Fruit fly (Drosophila melanogaster) whole organism, larva: Measurements from ENCODE around the gene geko.

Source experiments
- noc ChIP-seq: fragments of 200-800 bp; sonication (Bioruptor generic); optimal IDR thresholded peaks from 3 replicates; lab custom pipeline; 2019; ENCODE audit warnings: missing biosample characterization, mild to moderate bottlenecking, missing genetic modification characterization, moderate library complexity

geko gene

DNA sequence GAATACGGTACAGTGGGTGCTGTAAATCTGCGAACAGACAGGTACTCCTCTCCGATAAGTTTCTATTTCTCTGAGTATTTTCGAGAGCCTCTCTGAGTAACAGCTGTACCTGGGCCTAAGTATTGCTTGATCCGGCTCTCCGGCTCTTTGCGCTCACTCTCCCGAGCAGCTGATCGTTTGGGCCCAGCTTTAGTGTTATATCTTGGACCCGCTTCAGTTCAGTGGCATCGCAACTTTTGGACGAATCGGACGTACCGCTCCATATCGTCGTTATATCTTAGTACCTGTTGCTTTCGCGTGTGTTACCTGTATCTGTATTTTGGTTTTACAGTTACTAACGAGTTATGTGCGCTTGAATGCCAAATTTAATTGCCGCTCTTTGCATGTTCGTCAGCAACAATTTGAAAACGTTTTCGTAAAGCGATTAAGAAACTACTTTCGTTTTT, at the start of gene geko:
Gene geko (plus strand): TSS at position 219 of the 446 bp plus-strand sequence.
- no peak for TF ChIP-seq noc (tag; lab: Kevin White, UChicago)

DNA sequence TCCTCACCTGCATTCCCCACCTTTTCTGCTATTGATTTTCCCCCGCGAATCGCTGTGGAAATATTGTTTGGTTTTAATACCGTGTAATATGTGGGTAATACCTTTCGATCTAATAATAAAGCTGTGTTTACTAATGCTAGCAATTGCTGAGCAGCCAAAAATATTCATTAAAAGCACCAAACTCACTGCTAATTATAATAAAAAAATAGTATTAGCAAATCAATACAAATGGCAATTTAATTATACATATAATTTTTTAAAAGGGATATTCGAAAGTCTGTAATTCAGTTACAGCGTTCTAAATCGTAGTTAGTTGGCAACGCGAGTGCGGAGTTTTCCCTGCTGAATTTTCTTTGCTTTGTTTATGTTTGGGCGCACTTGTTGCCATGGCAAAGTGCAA, 45.3 kb upstream of the geko start:
- TF ChIP-seq noc (tag; lab: Kevin White, UChicago): no peak

DNA sequence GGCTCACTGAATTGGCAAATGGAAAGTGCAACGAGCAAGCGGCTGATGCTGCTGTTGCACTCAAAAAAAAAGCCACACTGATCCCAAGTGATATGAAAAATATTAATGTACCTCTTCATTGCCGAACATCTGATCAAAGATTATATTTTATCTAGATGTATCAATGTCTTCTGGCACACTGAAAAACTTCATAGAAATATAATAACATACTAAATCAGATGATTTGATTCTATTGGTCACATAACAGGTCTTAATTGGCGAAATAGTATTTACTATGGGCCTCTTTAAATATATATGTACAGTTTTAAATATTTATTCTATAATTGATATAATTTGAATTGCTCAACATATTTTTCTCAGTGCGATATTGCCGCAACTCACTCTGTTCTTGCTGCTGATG, 42.5 kb upstream of the geko start:
- no peak for TF ChIP-seq noc (tag; lab: Kevin White, UChicago)

DNA sequence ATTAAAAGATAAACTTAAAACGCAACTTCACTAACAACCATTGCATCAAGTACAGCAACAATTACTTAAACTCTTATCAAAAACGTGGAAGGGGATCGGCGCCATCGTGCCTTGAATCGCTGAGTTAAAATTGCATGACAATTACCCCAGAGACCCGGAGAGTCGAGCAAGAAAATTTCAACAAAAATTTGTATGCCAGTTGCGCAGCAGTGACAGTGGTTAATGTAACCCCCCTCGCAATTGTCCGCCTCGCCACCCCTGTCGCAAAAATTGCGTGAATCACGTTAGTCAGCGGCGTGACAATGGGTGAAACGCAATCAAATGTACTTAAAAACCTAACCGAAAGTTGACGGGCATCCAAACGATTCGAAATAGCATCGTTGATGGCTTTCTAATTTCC, 39.5 kb upstream of the geko start:
- no peak for TF ChIP-seq noc (tag; lab: Kevin White, UChicago)

DNA sequence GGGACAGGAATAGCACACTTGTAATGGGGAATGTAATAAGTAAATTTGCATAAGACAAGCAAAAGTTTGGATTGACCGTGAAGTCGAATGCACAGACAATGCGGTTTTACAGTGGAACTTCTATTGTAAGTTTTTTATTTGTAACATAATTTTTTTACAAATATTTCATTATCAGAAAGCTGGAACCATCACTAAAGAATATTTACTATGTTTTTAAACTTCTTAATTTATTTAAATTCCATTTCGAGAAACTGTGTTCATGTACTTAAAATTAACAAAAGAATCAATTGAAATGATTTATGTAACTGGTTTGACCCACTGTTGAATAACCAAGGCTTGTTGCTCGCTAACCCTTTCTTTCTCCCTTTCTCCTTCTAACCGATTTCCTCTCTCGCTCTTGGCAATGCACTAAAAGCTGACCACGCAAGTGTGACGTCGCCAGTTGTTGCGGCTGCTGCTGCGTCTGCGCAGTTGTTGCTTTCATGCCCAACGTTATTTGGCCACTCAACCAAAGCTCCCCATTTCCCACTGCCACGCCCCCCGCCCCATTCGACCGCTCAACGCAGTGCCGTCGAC, 37.7 kb upstream of the geko start:
- no peak for TF ChIP-seq noc (tag; lab: Kevin White, UChicago)

DNA sequence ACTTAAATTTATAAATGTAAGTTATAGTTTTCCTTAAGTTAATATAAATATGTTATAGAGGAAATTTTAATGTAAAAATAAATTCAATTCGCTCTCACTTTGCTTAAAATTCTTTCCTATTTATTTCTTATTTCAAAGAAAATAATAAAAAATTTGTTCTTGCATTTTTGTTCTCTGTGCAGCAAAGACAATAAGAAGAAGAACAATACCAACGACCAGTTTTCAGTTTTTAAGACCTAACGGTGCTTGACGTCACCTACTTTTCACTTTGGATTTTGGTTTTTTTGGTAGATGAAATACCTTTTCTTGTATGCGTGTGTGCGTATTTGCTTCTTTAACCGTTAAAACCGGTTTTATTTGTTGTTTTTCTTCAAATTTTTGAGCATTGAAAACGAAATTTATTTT, 37.0 kb upstream of the geko start:
- TF ChIP-seq noc (tag; lab: Kevin White, UChicago): no peak

DNA sequence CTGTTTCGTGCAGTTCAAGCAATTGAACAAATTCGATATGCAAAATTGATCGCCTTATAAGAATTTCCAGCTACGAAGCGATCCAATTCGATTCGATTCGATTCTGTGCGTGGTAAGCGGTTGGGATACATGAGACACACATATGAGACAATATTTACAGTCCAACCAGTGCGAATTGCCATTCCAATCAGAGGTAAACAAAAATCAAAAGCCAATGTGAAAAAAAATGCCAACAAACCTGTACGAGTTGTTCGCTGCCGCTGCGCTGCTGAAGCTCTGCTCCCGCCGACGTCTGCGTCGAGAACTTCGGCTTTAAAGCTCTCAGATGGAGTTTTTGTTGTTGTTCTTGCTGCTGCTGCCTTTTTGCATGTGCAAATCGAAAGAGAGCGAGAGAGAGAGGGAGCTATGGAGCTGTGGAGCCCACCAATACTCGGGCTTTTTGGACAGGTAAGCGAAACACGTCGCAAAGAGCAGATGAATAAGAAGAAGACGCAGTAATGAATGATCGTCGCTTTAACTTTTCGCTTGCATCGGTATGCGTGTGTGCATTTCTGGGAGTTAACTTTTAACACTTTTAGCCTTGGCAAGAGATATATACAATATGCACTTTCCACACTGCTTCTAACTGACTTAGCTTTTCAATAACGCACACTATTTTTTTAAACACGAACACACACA, 33.7 kb upstream of the geko start:
- TF ChIP-seq noc (tag; lab: Kevin White, UChicago): no peak

DNA sequence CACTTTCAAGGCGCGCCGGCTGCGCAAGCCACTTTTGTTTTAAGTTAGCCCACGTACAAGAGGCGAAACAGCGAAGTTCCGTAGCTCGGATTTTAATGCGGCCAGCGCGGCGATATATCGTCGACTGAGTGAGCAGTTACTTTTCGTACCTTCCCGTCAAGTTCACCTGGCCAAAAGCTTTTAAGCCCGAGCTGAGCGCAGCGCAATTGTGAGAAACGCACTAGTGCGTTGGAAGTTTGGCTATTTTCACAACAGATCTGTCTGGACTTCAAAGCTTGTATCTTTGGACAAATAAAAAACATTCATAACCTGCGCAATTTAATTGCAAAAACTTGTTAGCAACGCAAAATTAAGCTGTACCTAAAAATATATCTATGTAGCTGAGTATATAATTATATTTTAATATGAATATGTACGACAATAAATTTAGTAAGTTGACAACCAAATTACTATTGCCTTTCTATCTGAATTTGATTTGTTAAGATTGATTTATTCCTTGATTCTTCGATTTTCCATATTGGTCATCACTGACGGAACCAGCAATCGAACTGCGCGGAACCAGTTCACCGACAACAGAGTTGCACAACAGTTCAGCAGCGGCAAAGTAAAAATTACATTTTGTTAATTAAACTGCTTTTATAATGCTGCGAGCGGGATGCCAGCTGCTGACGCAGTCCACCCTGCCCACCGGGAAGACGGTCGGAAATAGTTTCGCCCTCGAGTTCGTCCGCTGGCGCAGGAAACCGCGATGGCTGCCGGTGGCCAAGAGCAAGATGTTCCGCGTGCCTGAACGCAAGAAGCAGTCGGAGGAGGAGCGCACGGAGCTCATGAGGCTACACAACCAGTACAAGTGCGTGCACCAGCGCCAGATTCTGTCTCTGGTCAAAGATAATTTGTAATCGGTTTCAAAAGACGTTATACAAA, 32.9 kb upstream of the geko start, which contains the start of the genes CG13698 and mRpS26:
Gene CG13698 (minus strand): TSS at position 129 of the 924 bp plus-strand sequence.
Gene mRpS26 (plus strand): TSS at position 559 of the 924 bp plus-strand sequence.
- TF ChIP-seq noc (tag; lab: Kevin White, UChicago): peak; percentile 66

DNA sequence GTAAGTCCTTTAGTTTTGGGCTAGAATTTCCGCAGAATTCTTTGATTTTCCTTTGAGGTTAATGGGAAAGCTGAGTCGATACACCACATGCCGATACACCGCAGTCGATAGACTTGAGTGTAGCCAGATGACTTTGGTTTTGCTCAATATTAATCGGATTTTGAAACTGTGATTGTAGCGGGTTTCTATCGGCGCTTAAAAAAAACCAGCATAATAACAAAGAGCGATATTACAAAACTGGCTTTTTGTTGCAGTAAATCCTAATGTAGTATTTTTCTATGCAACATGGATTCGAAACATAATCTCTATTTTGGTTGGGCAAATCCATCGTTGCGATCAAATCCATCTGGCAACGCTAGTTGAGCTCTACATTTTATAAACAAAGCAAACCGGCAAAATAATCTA, 29.7 kb upstream of the geko start, which contains the start of the genes Polr3D and mus304:
Gene Polr3D (minus strand): TSS at position 116 of the 405 bp plus-strand sequence.
Gene mus304 (plus strand): TSS at position 356 of the 405 bp plus-strand sequence.
- TF ChIP-seq noc (tag; lab: Kevin White, UChicago): no peak

DNA sequence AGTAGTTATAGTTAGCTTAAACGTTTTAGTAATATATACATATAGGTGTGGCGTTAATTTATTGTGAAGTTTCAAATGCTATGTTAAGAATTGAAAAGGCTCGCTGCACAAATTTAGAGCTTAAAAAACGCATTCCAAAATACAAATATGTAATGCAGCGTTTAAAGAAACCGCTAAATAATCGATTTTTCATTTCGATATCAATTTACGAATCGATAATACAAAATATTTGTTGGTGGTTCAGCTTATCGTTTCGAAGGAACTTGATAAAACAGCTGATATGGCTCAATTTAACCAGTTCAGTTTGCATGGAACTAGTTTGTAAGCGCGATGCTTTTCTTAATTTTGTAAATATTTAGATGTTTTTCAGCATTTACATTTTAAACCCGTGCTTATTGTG, 26.5 kb upstream of the geko start, which contains the start of the genes CG32195 and CG7341:
Gene CG32195 (plus strand): TSS at position 291 of the 400 bp plus-strand sequence.
Gene CG7341 (plus strand): TSS at position 291 of the 400 bp plus-strand sequence.
- TF ChIP-seq noc (tag; lab: Kevin White, UChicago): no peak

DNA sequence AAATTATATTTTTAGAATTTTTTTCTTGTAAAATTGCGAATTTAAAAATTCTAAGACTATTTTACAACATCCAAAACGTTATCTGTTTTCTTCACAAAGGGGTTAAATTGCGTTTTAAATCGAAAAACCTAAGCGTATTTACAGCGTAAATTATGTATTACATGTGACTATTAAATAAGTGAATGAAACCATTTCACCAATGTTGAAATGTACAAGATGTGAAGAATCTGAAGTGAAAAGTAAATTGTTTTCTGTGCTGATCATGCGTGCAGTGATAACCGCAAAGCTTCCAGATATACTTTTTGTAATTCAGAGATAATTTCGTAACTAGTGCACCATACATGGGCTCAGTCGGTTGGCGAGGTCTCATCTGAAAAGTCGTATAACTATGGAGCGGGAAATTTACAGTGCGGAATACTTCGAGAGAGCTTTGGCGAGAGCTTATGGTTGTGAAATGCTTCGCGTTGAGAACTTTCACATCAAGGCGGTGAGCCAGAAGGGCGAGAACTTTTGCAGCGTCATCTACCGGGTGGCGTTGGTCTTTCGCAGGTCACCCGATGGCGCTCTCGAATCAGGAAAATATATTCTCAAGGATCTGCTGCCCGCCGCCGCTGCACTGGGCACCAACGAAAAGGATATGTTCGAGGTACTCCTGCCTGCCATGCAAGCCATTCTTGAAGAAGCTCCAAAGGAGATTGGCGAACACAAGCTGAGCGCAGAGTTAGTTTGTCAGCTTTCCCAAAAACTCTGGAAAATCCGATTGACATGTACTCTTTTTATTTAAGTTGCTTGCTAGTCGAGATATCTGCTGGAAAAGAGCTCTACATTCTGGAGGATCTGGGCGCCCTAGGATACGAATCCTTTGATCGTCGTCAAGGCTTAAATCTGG, 24.9 kb upstream of the geko start:
- TF ChIP-seq noc (tag; lab: Kevin White, UChicago): peak; percentile 8

DNA sequence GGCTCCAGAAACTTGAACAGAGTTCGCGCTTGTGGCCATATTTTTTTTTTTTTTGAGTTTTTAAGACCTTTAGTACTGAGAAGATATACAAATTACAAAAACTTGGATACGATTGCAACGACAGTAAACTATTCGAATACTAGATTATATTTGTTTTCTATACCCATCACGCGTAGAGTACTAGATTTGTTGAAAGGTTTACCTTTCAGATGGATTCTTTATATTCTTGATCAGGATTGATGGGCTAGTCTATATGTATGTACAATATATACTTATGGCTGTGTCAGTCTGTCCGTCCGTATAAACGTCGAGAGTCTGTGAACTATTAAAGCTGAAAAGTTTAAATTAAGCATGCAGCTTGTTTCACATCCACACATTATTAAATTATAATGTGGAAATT, 17.3 kb upstream of the geko start, which contains the start of gene CG42853:
Gene CG42853 (minus strand): TSS at position 101 of the 400 bp plus-strand sequence.
- TF ChIP-seq noc (tag; lab: Kevin White, UChicago): no peak

DNA sequence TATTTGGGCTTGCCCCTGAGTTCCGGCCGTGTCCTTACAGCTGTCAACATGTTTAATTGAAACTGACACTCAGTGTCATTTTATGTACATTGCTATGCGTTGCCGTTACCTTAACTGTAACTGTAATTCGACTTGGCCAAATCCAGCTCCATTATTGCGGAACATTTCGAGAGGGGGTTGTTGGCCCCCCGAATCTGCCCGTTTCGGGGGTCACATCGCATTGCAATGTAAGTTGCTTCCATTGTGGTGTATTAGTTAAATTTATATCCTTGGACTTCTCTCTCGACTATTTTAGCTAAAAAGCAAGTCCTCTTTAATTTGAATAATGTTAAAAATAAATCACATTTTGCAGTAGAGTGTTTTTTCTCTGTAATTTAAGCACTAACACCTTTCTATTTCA, 15.1 kb upstream of the geko start:
- TF ChIP-seq noc (tag; lab: Kevin White, UChicago): no peak

DNA sequence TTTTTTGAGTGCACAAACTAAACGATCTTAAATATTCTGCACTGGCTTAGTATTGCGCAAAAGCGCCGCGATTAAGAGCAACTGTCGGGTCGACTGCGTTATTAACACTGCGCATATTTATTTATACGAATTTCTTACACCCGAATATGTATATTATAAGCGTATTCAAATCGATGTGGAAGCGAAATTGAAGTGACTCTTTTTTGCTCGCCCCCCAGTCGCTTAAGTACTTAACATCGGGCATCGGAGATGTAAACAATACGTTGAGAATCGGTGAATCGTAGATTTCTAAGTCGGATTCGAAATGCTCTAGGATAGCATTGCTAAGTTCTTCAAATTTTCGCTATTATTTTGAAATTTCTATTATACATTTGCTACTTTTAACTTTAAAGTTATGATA, 6.6 kb upstream of the geko start, which contains the start of gene Cyp312a1:
Gene Cyp312a1 (minus strand): TSS at position 101 of the 400 bp plus-strand sequence.
- TF ChIP-seq noc (tag; lab: Kevin White, UChicago): no peak
